Fruit fly (Drosophila melanogaster) whole organism, embryonic: ENCODE results near the gene HDAC3.

Experiments used
- Blimp-1 ChIP-seq: fragments of 200-800 bp; sonication (Bioruptor generic); optimal IDR thresholded peaks from 3 replicates; lab custom pipeline; 2018; ENCODE audit warnings: missing biosample characterization, missing genetic modification characterization, mild to moderate bottlenecking, moderate library complexity, missing genetic modification reagents
- CG12071 ChIP-seq: fragments of 200-800 bp; sonication (Bioruptor generic); optimal IDR thresholded peaks from 3 replicates; lab custom pipeline; 2018; ENCODE audit warnings: missing biosample characterization, mild to moderate bottlenecking, missing genetic modification characterization
- CG12236 ChIP-seq: fragments of 200-800 bp; sonication (Bioruptor generic); optimal IDR thresholded peaks from 2 replicates; lab custom pipeline; 2016; ENCODE audit warnings: missing biosample characterization, missing genetic modification characterization
- CG15011 ChIP-seq: fragments of 200-800 bp; sonication (Bioruptor generic); optimal IDR thresholded peaks from 3 replicates; lab custom pipeline; 2018; ENCODE audit warnings: missing biosample characterization, mild to moderate bottlenecking, missing genetic modification characterization
- CG15269 ChIP-seq: fragments of 200-800 bp; sonication (Bioruptor generic); optimal IDR thresholded peaks from 2 replicates; lab custom pipeline; 2018; ENCODE audit warnings: missing biosample characterization, mild to moderate bottlenecking, missing genetic modification characterization, moderate library complexity
- CG15601 ChIP-seq: fragments of 200-800 bp; sonication (Bioruptor generic); optimal IDR thresholded peaks from 3 replicates; lab custom pipeline; 2019; ENCODE audit warnings: missing biosample characterization, mild to moderate bottlenecking, missing genetic modification characterization, moderate library complexity
- CG1602 ChIP-seq: fragments of 200-800 bp; sonication (Bioruptor generic); optimal IDR thresholded peaks from 3 replicates; lab custom pipeline; 2016; ENCODE audit warnings: missing biosample characterization, missing genetic modification characterization
- CG16815 ChIP-seq: fragments of 200-800 bp; sonication (Bioruptor generic); optimal IDR thresholded peaks from 3 replicates; lab custom pipeline; 2017; ENCODE audit warnings: missing biosample characterization, mild to moderate bottlenecking, missing genetic modification characterization
- CG30403 ChIP-seq: fragments of 200-800 bp; sonication (Bioruptor generic); optimal IDR thresholded peaks from 3 replicates; lab custom pipeline; 2016; ENCODE audit warnings: missing biosample characterization, missing genetic modification characterization
- CG31441 ChIP-seq: fragments of 200-800 bp; sonication (Bioruptor generic); IDR thresholded peaks from 2 replicates; pipeline ENCODE4 v1.3.6; 2022; ENCODE audit warnings: missing biosample characterization, missing genetic modification characterization
- CG3995 ChIP-seq: fragments of 200-800 bp; sonication (Bioruptor generic); optimal IDR thresholded peaks from 3 replicates; lab custom pipeline; 2016; ENCODE audit warnings: missing biosample characterization, missing genetic modification characterization
- CG6254 ChIP-seq: fragments of 200-800 bp; sonication (Bioruptor generic); optimal IDR thresholded peaks from 3 replicates; lab custom pipeline; 2017; ENCODE audit warnings: mild to moderate bottlenecking, missing biosample characterization, missing genetic modification reagents, missing genetic modification characterization
- CG7556 ChIP-seq: fragments of 200-800 bp; sonication (Bioruptor generic); optimal IDR thresholded peaks from 2 replicates; lab custom pipeline; 2017; ENCODE audit warnings: missing biosample characterization, mild to moderate bottlenecking, missing genetic modification characterization
- CG8765 ChIP-seq: fragments of 200-800 bp; sonication (Bioruptor generic); IDR thresholded peaks from 2 replicates; pipeline ENCODE4 v1.3.6; 2022; ENCODE audit warnings: missing biosample characterization, missing genetic modification characterization
- CG8924 ChIP-seq: fragments of 200-800 bp; optimal IDR thresholded peaks from 3 replicates; lab custom pipeline; 2019; ENCODE audit warnings: missing biosample characterization, mild to moderate bottlenecking, missing genetic modification characterization, moderate library complexity
- Ets65A ChIP-seq: fragments of 200-800 bp; sonication (Bioruptor generic); peaks from one replicate; lab custom pipeline; 2016; ENCODE audit warnings: missing biosample characterization, missing genetic modification characterization
- Ets97D ChIP-seq: fragments of 200-800 bp; sonication (Bioruptor generic); optimal IDR thresholded peaks from 3 replicates; lab custom pipeline; 2016; ENCODE audit warnings: missing biosample characterization, missing genetic modification characterization
- Fer3 ChIP-seq: fragments of 200-800 bp; sonication (Bioruptor generic); optimal IDR thresholded peaks from 2 replicates; lab custom pipeline; 2018; ENCODE audit warnings: missing biosample characterization, mild to moderate bottlenecking, missing genetic modification characterization, moderate library complexity
- GATAe ChIP-seq: fragments of 200-800 bp; sonication (Bioruptor generic); conservative IDR thresholded peaks from 2 replicates; pipeline ENCODE4 v1.3.6; 2022; ENCODE audit warnings: missing biosample characterization, missing genetic modification characterization
- Gug ChIP-seq: fragments of 200-800 bp; sonication (Bioruptor generic); IDR thresholded peaks from 4 replicates; pipeline ENCODE4 v1.3.6; 2022; ENCODE audit warnings: missing biosample characterization, missing genetic modification characterization
- Lim3 ChIP-seq: fragments of 200-800 bp; sonication (Bioruptor generic); IDR thresholded peaks from 2 replicates; pipeline ENCODE4 v1.3.6; 2022; ENCODE audit warnings: missing biosample characterization, missing genetic modification characterization
- Meics ChIP-seq: fragments of 200-800 bp; sonication (Bioruptor generic); optimal IDR thresholded peaks from 2 replicates; lab custom pipeline; 2017; ENCODE audit warnings: missing biosample characterization, mild to moderate bottlenecking, missing genetic modification characterization
- Nf-YC ChIP-seq: fragments of 200-800 bp; optimal IDR thresholded peaks from 3 replicates; lab custom pipeline; 2019; ENCODE audit warnings: missing biosample characterization, mild to moderate bottlenecking, missing genetic modification characterization, moderate library complexity
- Rfx ChIP-seq: fragments of 200-800 bp; sonication (Bioruptor generic); IDR thresholded peaks from 2 replicates; pipeline ENCODE4 v1.3.6; 2022; ENCODE audit warnings: missing biosample characterization, missing genetic modification characterization
- Sry-β ChIP-seq: fragments of 200-800 bp; sonication (Bioruptor generic); optimal IDR thresholded peaks from 2 replicates; lab custom pipeline; 2018; ENCODE audit warnings: missing biosample characterization, mild to moderate bottlenecking, missing genetic modification characterization, moderate library complexity
- Usf ChIP-seq: fragments of 200-800 bp; sonication (Bioruptor generic); optimal IDR thresholded peaks from 2 replicates; lab custom pipeline; 2017; ENCODE audit warnings: missing genotype, missing biosample characterization, missing genetic modification characterization
- Vsx1 ChIP-seq: fragments of 200-800 bp; sonication (Bioruptor generic); optimal IDR thresholded peaks from 2 replicates; lab custom pipeline; 2017; ENCODE audit warnings: missing biosample characterization, mild to moderate bottlenecking, missing genetic modification characterization, missing genetic modification reagents
- Xbp1 ChIP-seq: fragments of 200-800 bp; sonication (Bioruptor generic); optimal IDR thresholded peaks from 3 replicates; lab custom pipeline; 2016; ENCODE audit warnings: missing biosample characterization, mild to moderate bottlenecking, missing genetic modification characterization
- ap ChIP-seq: fragments of 200-800 bp; sonication (Bioruptor generic); IDR thresholded peaks from 2 replicates; pipeline ENCODE4 v1.3.6; 2022; ENCODE audit warnings: missing biosample characterization, missing genetic modification characterization
- bcd ChIP-seq: fragments of 200-800 bp; sonication (Bioruptor generic); optimal IDR thresholded peaks from 2 replicates; lab custom pipeline; 2017; ENCODE audit warnings: missing biosample characterization, mild to moderate bottlenecking, missing genetic modification characterization
- cato ChIP-seq: fragments of 200-800 bp; sonication (Bioruptor generic); optimal IDR thresholded peaks from 2 replicates; lab custom pipeline; 2016; ENCODE audit warnings: missing biosample characterization, missing genetic modification characterization, borderline replicate concordance
- corto ChIP-seq: fragments of 200-800 bp; sonication (Bioruptor generic); optimal IDR thresholded peaks from 2 replicates; lab custom pipeline; 2016; ENCODE audit warnings: missing biosample characterization, mild to moderate bottlenecking, missing genetic modification characterization, moderate library complexity
- crol ChIP-seq: fragments of 200-800 bp; sonication (Bioruptor generic); IDR thresholded peaks from 2 replicates; pipeline ENCODE4 v1.3.6; 2022; ENCODE audit warnings: missing biosample characterization, missing genetic modification characterization
- dmrt11E ChIP-seq: fragments of 200-800 bp; sonication (Bioruptor generic); optimal IDR thresholded peaks from 3 replicates; lab custom pipeline; 2018; ENCODE audit warnings: missing biosample characterization, mild to moderate bottlenecking, missing genetic modification characterization, moderate library complexity
- dysf ChIP-seq: fragments of 200-800 bp; sonication (Bioruptor generic); IDR thresholded peaks from 3 replicates; pipeline ENCODE4 v1.3.6; 2022; ENCODE audit warnings: missing biosample characterization, missing genetic modification characterization
- ewg ChIP-seq: fragments of 200-800 bp; sonication (Bioruptor generic); optimal IDR thresholded peaks from 3 replicates; lab custom pipeline; 2017; ENCODE audit warnings: mild to moderate bottlenecking, missing biosample characterization, missing genetic modification reagents, missing genetic modification characterization
- exex ChIP-seq: fragments of 200-800 bp; sonication (Bioruptor generic); optimal IDR thresholded peaks from 4 replicates; lab custom pipeline; 2018; ENCODE audit warnings: missing biosample characterization, mild to moderate bottlenecking, missing genetic modification characterization, moderate library complexity
- grn ChIP-seq: fragments of 200-800 bp; sonication (Bioruptor generic); optimal IDR thresholded peaks from 3 replicates; lab custom pipeline; 2017; ENCODE audit warnings: missing biosample characterization, missing genetic modification characterization
- kah ChIP-seq: fragments of 200-800 bp; sonication (Bioruptor generic); optimal IDR thresholded peaks from 2 replicates; lab custom pipeline; 2018; ENCODE audit warnings: missing biosample characterization, mild to moderate bottlenecking, missing genetic modification characterization
- ken ChIP-seq: fragments of 200-800 bp; sonication (Bioruptor generic); IDR thresholded peaks from 3 replicates; pipeline ENCODE4 v1.3.6; 2022; ENCODE audit warnings: missing biosample characterization, missing genetic modification characterization
- nmo ChIP-seq: fragments of 200-800 bp; sonication (Bioruptor generic); optimal IDR thresholded peaks from 2 replicates; lab custom pipeline; 2018; ENCODE audit warnings: missing biosample characterization, mild to moderate bottlenecking, missing genetic modification characterization, moderate library complexity
- oc ChIP-seq: fragments of 200-800 bp; sonication (Bioruptor generic); optimal IDR thresholded peaks from 2 replicates; lab custom pipeline; 2018; ENCODE audit warnings: missing biosample characterization, mild to moderate bottlenecking, missing genetic modification characterization, moderate library complexity
- onecut ChIP-seq: fragments of 200-800 bp; sonication (Bioruptor generic); IDR thresholded peaks from 2 replicates; pipeline ENCODE4 v1.3.6; 2022; ENCODE audit warnings: missing biosample characterization, missing genetic modification characterization
- rib ChIP-seq: fragments of 200-800 bp; sonication (Bioruptor generic); IDR thresholded peaks from 2 replicates; pipeline ENCODE4 v1.3.6; 2022; ENCODE audit warnings: missing biosample characterization, missing genetic modification characterization
- row ChIP-seq: fragments of 200-800 bp; sonication (Bioruptor generic); IDR thresholded peaks from 3 replicates; pipeline ENCODE4 v1.3.6; 2022; ENCODE audit warnings: missing biosample characterization, missing genetic modification characterization
- sob ChIP-seq: fragments of 200-800 bp; sonication (Bioruptor generic); IDR thresholded peaks from 2 replicates; pipeline ENCODE4 v1.3.6; 2022; ENCODE audit warnings: missing biosample characterization, missing genetic modification characterization
- stc ChIP-seq: fragments of 200-800 bp; sonication (Bioruptor generic); IDR thresholded peaks from 2 replicates; pipeline ENCODE4 v1.3.6; 2022; ENCODE audit warnings: missing biosample characterization, missing genetic modification characterization
- tgo ChIP-seq: fragments of 200-800 bp; sonication (Bioruptor generic); IDR thresholded peaks from 3 replicates; pipeline ENCODE4 v1.3.6; 2022; ENCODE audit warnings: missing biosample characterization, missing genetic modification characterization

The HDAC3 gene

DNA sequence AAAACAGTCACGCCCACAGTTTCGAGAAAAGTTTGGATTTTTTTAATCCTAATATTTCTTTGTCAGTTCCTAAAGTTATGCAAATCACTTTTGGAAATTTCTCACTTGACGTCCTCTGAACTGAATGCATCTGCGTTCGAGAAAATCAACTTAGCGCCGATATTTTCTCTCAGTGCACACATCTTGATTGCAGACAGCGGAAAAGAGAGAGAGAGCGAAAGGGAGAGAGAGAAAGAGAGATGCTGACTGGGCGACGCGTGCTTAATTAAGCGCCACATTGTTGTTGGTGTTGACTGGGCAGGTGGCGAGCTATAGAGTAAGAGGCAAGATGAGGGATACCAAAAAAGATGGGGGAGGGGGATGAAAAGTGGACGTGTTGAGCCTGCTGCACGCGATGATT, 44.2 kb upstream of the HDAC3 start (continued):
- TF ChIP-seq ken (GFP tag; lab: Robert Waterston, UW) = peak; percentile 60; the same call in 1 of the 3 replicates
- TF ChIP-seq sob (GFP tag; lab: Robert Waterston, UW) = no peak
- peak; percentile 35 for TF ChIP-seq CG7556 (GFP tag; lab: Kevin White, UChicago)
- peak; percentile 89 for TF ChIP-seq Ets65A (GFP tag; lab: Kevin White, UChicago)
- no peak for TF ChIP-seq Ets97D (GFP tag; lab: Kevin White, UChicago)
- TF ChIP-seq onecut (GFP tag; lab: Robert Waterston, UW) = peak; percentile 46
- peak; percentile 60; the same call in 2 of the 3 replicates for TF ChIP-seq dysf (GFP tag; lab: Robert Waterston, UW)
- 0 out of 2 replicates have a peak, but pooled peaks have one; percentile 37 for TF ChIP-seq ap (GFP tag; lab: Robert Waterston, UW)
- TF ChIP-seq CG8924 = peak; percentile 41
- TF ChIP-seq crol (GFP tag; lab: Robert Waterston, UW) = peak; percentile 31; the same call in 1 of the 2 replicates
- no peak for TF ChIP-seq cato (GFP tag; lab: Kevin White, UChicago)
- peak; percentile 40; the same call in 1 of the 4 replicates for TF ChIP-seq Gug
- peak; percentile 11 for TF ChIP-seq Sry-β (GFP tag; lab: Kevin White, UChicago)
- TF ChIP-seq nmo (GFP tag; lab: Kevin White, UChicago) = peak; percentile 49
- TF ChIP-seq CG15601 = peak; percentile 29
- peak; percentile 30 for TF ChIP-seq ewg (GFP tag; lab: Kevin White, UChicago)
- TF ChIP-seq CG12071 (GFP tag; lab: Kevin White, UChicago) = peak; percentile 47
- TF ChIP-seq Fer3 (tag; lab: Kevin White, UChicago) = peak; percentile 15
- TF ChIP-seq Meics = peak; percentile 44
- peak; percentile 58 for TF ChIP-seq CG30403 (GFP tag; lab: Kevin White, UChicago)
- TF ChIP-seq GATAe (GFP tag; lab: Robert Waterston, UW) = no peak
- TF ChIP-seq dmrt11E (tag; lab: Kevin White, UChicago) = peak; percentile 39
- no peak for TF ChIP-seq CG12236 (GFP tag; lab: Kevin White, UChicago)
- no peak for TF ChIP-seq CG8765
- peak; percentile 54 for TF ChIP-seq CG15269 (tag; lab: Kevin White, UChicago)
- peak; percentile 36; the same call in 1 of the 3 replicates for TF ChIP-seq tgo (GFP tag; lab: Robert Waterston, UW)
- peak; percentile 21 for TF ChIP-seq kah

DNA sequence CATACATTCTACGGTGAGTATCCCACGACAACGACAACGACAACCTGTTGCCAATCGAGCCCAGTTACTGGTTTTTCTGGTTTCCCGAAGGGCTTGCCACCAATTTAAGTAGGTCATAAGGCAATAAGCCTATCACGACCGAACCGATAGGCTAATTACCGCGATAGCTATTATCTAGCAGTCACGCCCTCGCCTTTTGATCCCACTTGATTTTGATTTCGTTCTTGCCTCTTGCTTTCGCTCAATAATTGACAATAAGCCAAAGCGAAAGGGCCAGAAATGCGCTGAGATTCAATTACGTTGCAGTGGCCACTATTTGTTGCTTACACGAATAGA, 43.4 kb upstream of the HDAC3 start:
- peak; percentile 57 for TF ChIP-seq exex (tag; lab: Kevin White, UChicago)
- TF ChIP-seq stc (GFP tag; lab: Robert Waterston, UW) = peak; percentile 21; the same call in 1 of the 2 replicates
- TF ChIP-seq CG3995 = no peak
- peak; percentile 0 for TF ChIP-seq grn (GFP tag; lab: Kevin White, UChicago)
- TF ChIP-seq oc (tag; lab: Kevin White, UChicago) = peak; percentile 48
- peak; percentile 19 for TF ChIP-seq Blimp-1 (GFP tag; lab: Kevin White, UChicago)
- TF ChIP-seq Vsx1 = peak; percentile 76
- no peak for TF ChIP-seq ap (GFP tag; lab: Robert Waterston, UW)
- 0 out of 3 replicates have a peak, but pooled peaks have one; percentile 16 for TF ChIP-seq row (GFP tag; lab: Robert Waterston, UW)

DNA sequence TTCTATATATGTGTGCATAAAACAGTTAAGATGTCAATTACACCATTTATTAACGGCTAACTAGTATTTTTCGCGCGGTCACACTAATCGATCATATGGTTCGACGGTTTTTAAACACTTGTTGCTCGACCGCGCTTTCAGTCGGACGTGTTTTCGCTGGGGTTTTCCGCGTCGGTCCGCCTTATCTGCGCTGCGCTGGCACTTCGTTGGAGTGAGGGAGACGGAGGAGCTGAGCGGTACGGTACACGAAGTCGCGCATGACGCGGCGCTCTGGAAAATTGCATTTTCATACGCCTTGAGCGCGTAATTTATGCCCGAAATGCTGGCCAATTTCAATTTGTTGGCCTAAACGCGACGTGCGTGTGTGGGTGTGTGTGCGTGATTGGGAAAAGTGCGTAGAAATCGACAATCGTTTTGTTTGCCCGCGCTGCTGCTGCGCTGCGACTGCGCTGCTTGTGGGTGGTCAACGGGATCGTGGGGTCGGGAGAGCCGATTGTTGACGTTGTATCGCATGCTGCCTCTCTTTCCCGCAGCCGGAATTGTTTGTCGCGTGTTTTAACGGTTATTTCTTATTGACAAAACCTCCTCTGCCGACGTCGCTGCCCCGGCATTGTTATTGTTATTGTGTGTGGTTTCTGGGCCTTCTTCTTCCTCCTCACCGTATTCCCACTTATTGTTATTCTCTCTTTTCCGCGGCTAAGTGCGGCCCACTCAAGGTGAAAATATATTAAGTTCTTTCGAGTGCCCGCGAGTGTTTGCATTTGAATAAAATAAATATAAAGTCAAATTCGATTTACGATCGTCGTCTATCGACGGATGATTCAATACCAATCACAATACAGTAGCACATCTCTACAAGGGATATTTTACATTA, 42.8 kb upstream of the HDAC3 start, which contains the start of gene Itpr:
Itpr (plus strand) TSS at position 116 of the 874 bp plus-strand sequence.
- TF ChIP-seq Xbp1 (no peak), CG1602 (GFP tag; lab: Kevin White, UChicago) (no peak), corto (GFP tag; lab: Kevin White, UChicago) (peak; percentile 20), rib (GFP tag; lab: Robert Waterston, UW) (peak; percentile 68; the same call in 1 of the 2 replicates), CG16815 (no peak), Nf-YC (tag; lab: Kevin White, UChicago) (no peak), CG15011 (GFP tag; lab: Kevin White, UChicago) (no peak), bcd (GFP tag; lab: Kevin White, UChicago) (peak; percentile 5), CG6254 (no peak), Rfx (GFP tag; lab: Robert Waterston, UW) (no peak), Lim3 (GFP tag; lab: Robert Waterston, UW) (no peak), CG31441 (no peak), Usf (GFP tag; lab: Kevin White, UChicago) (no peak), stc (GFP tag; lab: Robert Waterston, UW) (0 out of 2 replicates have a peak, but pooled peaks have one; percentile 20)
